Worm (Caenorhabditis elegans): ENCODE measurements around the gene F47D12.9.

- TF ChIP-seq nhr-11 (tag; optimal IDR thresholded peaks at IDR 0.05), result no peak
- TF ChIP-seq egl-27 (tag; optimal IDR thresholded peaks at IDR 0.05), result no peak
- no peak for TF ChIP-seq sem-4 (tag; optimal IDR thresholded peaks at IDR 0.05)
- no peak for TF ChIP-seq nhr-10 (tag; optimal IDR thresholded peaks at IDR 0.05)
- no peak for TF ChIP-seq lin-11 (tag; optimal IDR thresholded peaks at IDR 0.05)
- no peak for TF ChIP-seq nhr-237 (tag; optimal IDR thresholded peaks at IDR 0.05)
- no peak for TF ChIP-seq peb-1 (tag; optimal IDR thresholded peaks at IDR 0.05)
- no peak for TF ChIP-seq fos-1 (tag; optimal IDR thresholded peaks at IDR 0.05)
- TF ChIP-seq nhr-25 (tag; optimal IDR thresholded peaks at IDR 0.05), result no peak
- TF ChIP-seq ztf-4 (tag; optimal IDR thresholded peaks at IDR 0.05), result no peak
- no peak for TF ChIP-seq ZK546.5 (tag; optimal IDR thresholded peaks at IDR 0.05)
- TF ChIP-seq elt-1 (tag; optimal IDR thresholded peaks at IDR 0.05), result no peak
- no peak for TF ChIP-seq unc-39 (tag; optimal IDR thresholded peaks at IDR 0.05)
- no peak for TF ChIP-seq mab-5 (tag; optimal IDR thresholded peaks at IDR 0.05)
Measured at ce11 chrIII:6251511-6251910, 51.7 kb downstream of the F47D12.9 start, which contains the start of gene amdh-1.

Measured in whole organism, L2 larva.